Fruit fly (Drosophila melanogaster) whole organism, embryonic: Measurements from ENCODE around the gene Sec22.

Experiments
- Asciz ChIP-seq: fragments of 200-800 bp; sonication (Bioruptor generic); optimal IDR thresholded peaks from 2 replicates; lab custom pipeline; 2017; ENCODE audit warnings: missing biosample characterization, mild to moderate bottlenecking, missing genetic modification characterization, missing genetic modification reagents
- B-H1 ChIP-seq: fragments of 200-800 bp; sonication (Bioruptor generic); IDR thresholded peaks from 3 replicates; pipeline ENCODE4 v1.3.6; 2022; ENCODE audit warnings: missing biosample characterization, missing genetic modification characterization
- B-H2 ChIP-seq: fragments of 200-800 bp; sonication (Bioruptor generic); optimal IDR thresholded peaks from 2 replicates; lab custom pipeline; 2018; ENCODE audit warnings: missing biosample characterization, mild to moderate bottlenecking, missing genetic modification characterization
- CG10267 ChIP-seq: fragments of 200-800 bp; sonication (Bioruptor generic); optimal IDR thresholded peaks from 2 replicates; lab custom pipeline; 2018; ENCODE audit warnings: missing biosample characterization, mild to moderate bottlenecking, missing genetic modification characterization, moderate library complexity
- CG10543 ChIP-seq: fragments of 200-800 bp; sonication (Bioruptor generic); optimal IDR thresholded peaks from 3 replicates; lab custom pipeline; 2017; ENCODE audit warnings: missing biosample characterization, mild to moderate bottlenecking, missing genetic modification characterization, moderate library complexity
- CG11560 ChIP-seq: fragments of 200-800 bp; sonication (Bioruptor generic); IDR thresholded peaks from 3 replicates; pipeline ENCODE4 v1.3.6; 2022; ENCODE audit warnings: missing biosample characterization, missing genetic modification characterization
- CG11723 ChIP-seq: fragments of 200-800 bp; sonication (Bioruptor generic); optimal IDR thresholded peaks from 2 replicates; lab custom pipeline; 2017; ENCODE audit warnings: missing biosample characterization, mild to moderate bottlenecking, missing genetic modification characterization
- CG12391 ChIP-seq: fragments of 200-800 bp; sonication (Bioruptor generic); optimal IDR thresholded peaks from 3 replicates; lab custom pipeline; 2018; ENCODE audit warnings: missing biosample characterization, mild to moderate bottlenecking, missing genetic modification characterization, moderate library complexity
- CG12659 ChIP-seq: fragments of 200-800 bp; sonication (Bioruptor generic); optimal IDR thresholded peaks from 3 replicates; lab custom pipeline; 2017; ENCODE audit warnings: mild to moderate bottlenecking, missing biosample characterization, missing genetic modification reagents, missing genetic modification characterization
- CG12769 ChIP-seq: fragments of 200-800 bp; sonication (Bioruptor generic); optimal IDR thresholded peaks from 2 replicates; lab custom pipeline; 2019; ENCODE audit warnings: missing biosample characterization, mild to moderate bottlenecking, missing genetic modification characterization, moderate library complexity
- CG13424 ChIP-seq: fragments of 200-800 bp; sonication (Bioruptor generic); optimal IDR thresholded peaks from 2 replicates; lab custom pipeline; 2019; ENCODE audit warnings: missing biosample characterization, mild to moderate bottlenecking, missing genetic modification characterization, moderate library complexity
- CG15269 ChIP-seq: fragments of 200-800 bp; sonication (Bioruptor generic); optimal IDR thresholded peaks from 2 replicates; lab custom pipeline; 2018; ENCODE audit warnings: missing biosample characterization, mild to moderate bottlenecking, missing genetic modification characterization, moderate library complexity
- CG15696 ChIP-seq: fragments of 200-800 bp; sonication (Bioruptor generic); optimal IDR thresholded peaks from 2 replicates; lab custom pipeline; 2019; ENCODE audit warnings: missing biosample characterization, mild to moderate bottlenecking, missing genetic modification characterization, moderate library complexity
- CG17802 ChIP-seq: fragments of 200-800 bp; sonication (Bioruptor generic); optimal IDR thresholded peaks from 2 replicates; lab custom pipeline; 2018; ENCODE audit warnings: missing biosample characterization, mild to moderate bottlenecking, missing genetic modification characterization, moderate library complexity
- CG18262 ChIP-seq: fragments of 200-800 bp; optimal IDR thresholded peaks from 3 replicates; lab custom pipeline; 2019; ENCODE audit warnings: missing biosample characterization, mild to moderate bottlenecking, missing genetic modification characterization, moderate library complexity
- CG31224 ChIP-seq: fragments of 200-800 bp; sonication (Bioruptor generic); IDR thresholded peaks from 2 replicates; pipeline ENCODE4 v1.3.6; 2022; ENCODE audit warnings: missing biosample characterization, missing genetic modification characterization
- CG31441 ChIP-seq: fragments of 200-800 bp; sonication (Bioruptor generic); IDR thresholded peaks from 2 replicates; pipeline ENCODE4 v1.3.6; 2022; ENCODE audit warnings: missing biosample characterization, missing genetic modification characterization
- CG32772 ChIP-seq: fragments of 200-800 bp; sonication (Bioruptor generic); IDR thresholded peaks from 2 replicates; pipeline ENCODE4 v1.3.6; 2022; ENCODE audit warnings: missing biosample characterization, missing genetic modification characterization
- CG3281 ChIP-seq: fragments of 200-800 bp; sonication (Bioruptor generic); optimal IDR thresholded peaks from 3 replicates; lab custom pipeline; 2017; ENCODE audit warnings: missing biosample characterization, mild to moderate bottlenecking, missing genetic modification characterization
- Dp ChIP-seq: fragments of 200-800 bp; sonication (Bioruptor generic); optimal IDR thresholded peaks from 2 replicates; lab custom pipeline; 2018; ENCODE audit warnings: missing biosample characterization, mild to moderate bottlenecking, missing genetic modification characterization, moderate library complexity
- Gug ChIP-seq: fragments of 200-800 bp; sonication (Bioruptor generic); IDR thresholded peaks from 4 replicates; pipeline ENCODE4 v1.3.6; 2022; ENCODE audit warnings: missing biosample characterization, missing genetic modification characterization
- H2.0 ChIP-seq: fragments of 200-800 bp; sonication (Bioruptor generic); IDR thresholded peaks from 2 replicates; pipeline ENCODE4 v1.3.6; 2022; ENCODE audit warnings: missing biosample characterization, missing genetic modification characterization
- HLH4C ChIP-seq: fragments of 200-800 bp; sonication (Bioruptor generic); IDR thresholded peaks from 3 replicates; pipeline ENCODE4 v1.3.6; 2022; ENCODE audit warnings: missing biosample characterization, missing genetic modification characterization; ENCODE audit not compliant: partially characterized antibody
- Hr51 ChIP-seq, 2 experiments: fragments of 200-800 bp; sonication (Bioruptor generic); optimal IDR thresholded peaks; 2 replicates in 1 of 2; 3 replicates in 1 of 2; lab custom pipeline; 2016 to 2018; ENCODE audit warnings: missing biosample characterization in 2 of 2, missing genetic modification characterization in 2 of 2, mild to moderate bottlenecking in 1 of 2, moderate library complexity in 1 of 2
- Nf-YB ChIP-seq: fragments of 200-800 bp; sonication (Bioruptor generic); optimal IDR thresholded peaks from 3 replicates; lab custom pipeline; 2019; ENCODE audit warnings: missing biosample characterization, mild to moderate bottlenecking, missing genetic modification characterization, moderate library complexity
- NfI ChIP-seq: fragments of 200-800 bp; sonication (Bioruptor generic); optimal IDR thresholded peaks from 3 replicates; lab custom pipeline; 2018; ENCODE audit warnings: missing biosample characterization, mild to moderate bottlenecking, missing genetic modification characterization, moderate library complexity
- Sin3A ChIP-seq: fragments of >200 bp; optimal IDR thresholded peaks from 2 replicates; lab custom pipeline; 2018
- Sry-δ ChIP-seq: fragments of 200-800 bp; sonication (Bioruptor generic); optimal IDR thresholded peaks from 2 replicates; lab custom pipeline; 2016; ENCODE audit warnings: missing biosample characterization, missing genetic modification characterization
- Stat92E ChIP-seq, 3 experiments: fragments of >200 bp in 2 of 3; fragments of 200-800 bp in 1 of 3; sonication (Bioruptor generic) in 1 of 3; optimal IDR thresholded peaks; 2 replicates each; lab custom pipeline; 2017 to 2019; ENCODE audit warnings: missing biosample characterization in 3 of 3, missing genetic modification characterization in 3 of 3, mild to moderate bottlenecking in 1 of 3, moderate library complexity in 1 of 3
- Tbp ChIP-seq: fragments of >200 bp; optimal IDR thresholded peaks from 2 replicates; lab custom pipeline; 2018; ENCODE audit warnings: missing biosample characterization, missing genetic modification characterization
- Xbp1 ChIP-seq: fragments of 200-800 bp; sonication (Bioruptor generic); optimal IDR thresholded peaks from 3 replicates; lab custom pipeline; 2016; ENCODE audit warnings: missing biosample characterization, mild to moderate bottlenecking, missing genetic modification characterization
- ase ChIP-seq: fragments of 200-800 bp; sonication (Bioruptor generic); IDR thresholded peaks from 3 replicates; pipeline ENCODE4 v1.3.6; 2022; ENCODE audit warnings: missing biosample characterization, missing genetic modification characterization
- ato ChIP-seq: fragments of 200-800 bp; sonication (Bioruptor generic); IDR thresholded peaks from 2 replicates; pipeline ENCODE4 v1.3.6; 2022; ENCODE audit warnings: missing biosample characterization, missing genetic modification characterization; ENCODE audit not compliant: partially characterized antibody
- bcd ChIP-seq: fragments of 200-800 bp; sonication (Bioruptor generic); optimal IDR thresholded peaks from 2 replicates; lab custom pipeline; 2017; ENCODE audit warnings: missing biosample characterization, mild to moderate bottlenecking, missing genetic modification characterization
- caup ChIP-seq: fragments of 200-800 bp; sonication (Bioruptor generic); optimal IDR thresholded peaks from 3 replicates; lab custom pipeline; 2017; ENCODE audit warnings: missing biosample characterization, mild to moderate bottlenecking, missing genetic modification characterization, moderate library complexity; ENCODE audit not compliant: severe bottlenecking
- dmrt99B ChIP-seq: fragments of 200-800 bp; sonication (Bioruptor generic); optimal IDR thresholded peaks from 2 replicates; lab custom pipeline; 2018; ENCODE audit warnings: missing biosample characterization, mild to moderate bottlenecking, missing genetic modification characterization, moderate library complexity
- gsb ChIP-seq: fragments of 200-800 bp; sonication (Bioruptor generic); IDR thresholded peaks from 2 replicates; pipeline ENCODE4 v1.3.6; 2022; ENCODE audit warnings: missing biosample characterization, missing genetic modification characterization
- hbn ChIP-seq: fragments of 200-800 bp; sonication (Bioruptor generic); IDR thresholded peaks from 2 replicates; pipeline ENCODE4 v1.3.6; 2022; ENCODE audit warnings: missing biosample characterization, missing genetic modification characterization; ENCODE audit not compliant: partially characterized antibody
- lov ChIP-seq, 2 experiments: fragments of 200-800 bp in 1 of 2; fragments of >200 bp in 1 of 2; sonication (Bioruptor generic) in 1 of 2; IDR thresholded peaks in 1 of 2; optimal IDR thresholded peaks in 1 of 2; 2 replicates in 1 of 2; 3 replicates in 1 of 2; pipeline versions ENCODE4 v1.3.6 to Lab custom; 2017 to 2022; ENCODE audit warnings: missing biosample characterization in 1 of 2, missing genetic modification characterization in 1 of 2
- mirr ChIP-seq: fragments of 200-800 bp; sonication (Bioruptor generic); optimal IDR thresholded peaks from 3 replicates; lab custom pipeline; 2018; ENCODE audit warnings: missing biosample characterization, mild to moderate bottlenecking, missing genetic modification characterization
- oc ChIP-seq: fragments of 200-800 bp; sonication (Bioruptor generic); optimal IDR thresholded peaks from 2 replicates; lab custom pipeline; 2018; ENCODE audit warnings: missing biosample characterization, mild to moderate bottlenecking, missing genetic modification characterization, moderate library complexity
- sna ChIP-seq: fragments of 200-800 bp; sonication (Bioruptor generic); IDR thresholded peaks from 2 replicates; pipeline ENCODE4 v1.3.6; 2022; ENCODE audit warnings: missing biosample characterization, missing genetic modification characterization; ENCODE audit not compliant: partially characterized antibody
- so ChIP-seq: fragments of 200-800 bp; sonication (Bioruptor generic); IDR thresholded peaks from 3 replicates; pipeline ENCODE4 v1.3.6; 2022; ENCODE audit warnings: missing biosample characterization, missing genetic modification characterization
- sob ChIP-seq: fragments of 200-800 bp; sonication (Bioruptor generic); IDR thresholded peaks from 2 replicates; pipeline ENCODE4 v1.3.6; 2022; ENCODE audit warnings: missing biosample characterization, missing genetic modification characterization
- tna ChIP-seq: fragments of 200-800 bp; sonication (Bioruptor generic); IDR thresholded peaks from 2 replicates; pipeline ENCODE4 v1.3.6; 2022; ENCODE audit warnings: missing biosample characterization, missing genetic modification characterization; ENCODE audit not compliant: partially characterized antibody
- twi ChIP-seq: fragments of 200-800 bp; optimal IDR thresholded peaks from 2 replicates; lab custom pipeline; 2019; ENCODE audit warnings: missing biosample characterization, mild to moderate bottlenecking, missing genetic modification characterization, moderate library complexity
- tx ChIP-seq: fragments of 200-800 bp; sonication (Bioruptor generic); optimal IDR thresholded peaks from 2 replicates; lab custom pipeline; 2016; ENCODE audit warnings: missing biosample characterization, missing genetic modification characterization

The Sec22 gene

dm6 chrX:758892-759621 lies 46.8 kb upstream of the Sec22 start, which contains the start of gene CG5273 (continued):
- TF ChIP-seq CG10543 (GFP tag; lab: Kevin White, UChicago) = peak; percentile 69
- no peak for TF ChIP-seq twi (tag; lab: Kevin White, UChicago)
- peak; percentile 1 for TF ChIP-seq tx (GFP tag; lab: Kevin White, UChicago)
- TF ChIP-seq HLH4C = peak; percentile 82
- peak; percentile 13 for TF ChIP-seq NfI (GFP tag; lab: Kevin White, UChicago)
- peak; percentile 96 for TF ChIP-seq hbn (GFP tag; lab: Robert Waterston, UW)
- TF ChIP-seq CG13424 (tag; lab: Kevin White, UChicago) = peak; percentile 5
- TF ChIP-seq CG12659 (GFP tag; lab: Kevin White, UChicago) = peak; percentile 82
- no peak for TF ChIP-seq ase (GFP tag; lab: Robert Waterston, UW)
- peak; percentile 14 for TF ChIP-seq mirr
- peak; percentile 45 for TF ChIP-seq CG18262 (tag; lab: Kevin White, UChicago)
- peak; percentile 95 for TF ChIP-seq ato (GFP tag; lab: Robert Waterston, UW)
- TF ChIP-seq B-H2 (GFP tag; lab: Kevin White, UChicago) = peak; percentile 66
- TF ChIP-seq Nf-YB (GFP tag; lab: Kevin White, UChicago) = peak; percentile 97
- no peak for TF ChIP-seq CG31441 (GFP tag; lab: Robert Waterston, UW)
- peak in 1 of 3 experiments; percentile 84 for TF ChIP-seq Stat92E (GFP tag; optimal IDR thresholded peaks at IDR 0.05; lab: Kevin White, UChicago)
- peak; percentile 1 for TF ChIP-seq bcd
- TF ChIP-seq H2.0 (GFP tag; lab: Robert Waterston, UW) = no peak
- peak; percentile 20; the same call in 1 of the 2 replicates for TF ChIP-seq sob
- TF ChIP-seq Xbp1 (GFP tag; lab: Kevin White, UChicago) = peak; percentile 25
- peak; percentile 67 for TF ChIP-seq CG12769 (tag; lab: Kevin White, UChicago)
- no peak for TF ChIP-seq B-H1 (GFP tag; lab: Robert Waterston, UW)
- peak; percentile 39 for TF ChIP-seq Sry-δ
- peak; percentile 38 for TF ChIP-seq caup (GFP tag; lab: Kevin White, UChicago)
- no peak for TF ChIP-seq lov (optimal IDR thresholded peaks at IDR 0.05; lab: Kevin White, UChicago)
- no peak for TF ChIP-seq lov (GFP tag; IDR thresholded peaks at IDR 0.05; lab: Robert Waterston, UW)
- TF ChIP-seq CG17802 (tag; lab: Kevin White, UChicago) = no peak
- peak; percentile 37 for TF ChIP-seq CG12391 (tag; lab: Kevin White, UChicago)
- peak; percentile 13 for TF ChIP-seq CG3281
- TF ChIP-seq CG11560 (tag; lab: Robert Waterston, UW) = no peak
- peak; percentile 0 for TF ChIP-seq Asciz (GFP tag; lab: Kevin White, UChicago)
- peak; percentile 56 for TF ChIP-seq Dp (GFP tag; lab: Kevin White, UChicago)
- no peak for TF ChIP-seq gsb (GFP tag; lab: Robert Waterston, UW)
- peak; percentile 2 for TF ChIP-seq CG15269 (tag; lab: Kevin White, UChicago)
- TF ChIP-seq CG10267 (tag; lab: Kevin White, UChicago) = peak; percentile 65
- no peak for TF ChIP-seq CG32772 (GFP tag; lab: Robert Waterston, UW)
- TF ChIP-seq CG15696 (tag; lab: Kevin White, UChicago) = peak; percentile 14
- TF ChIP-seq dmrt99B (tag; lab: Kevin White, UChicago) = no peak
- peak; percentile 96 for TF ChIP-seq sna (GFP tag; lab: Robert Waterston, UW)
- peak; percentile 78 for TF ChIP-seq tna (GFP tag; lab: Robert Waterston, UW)
- TF ChIP-seq so (GFP tag; lab: Robert Waterston, UW) = peak; percentile 37; the same call in 1 of the 3 replicates
- TF ChIP-seq Gug (GFP tag; lab: Robert Waterston, UW) = peak; percentile 12; the same call in 1 of the 4 replicates
- TF ChIP-seq CG11723 (GFP tag; lab: Kevin White, UChicago) = peak; percentile 4
- peak; percentile 98 for TF ChIP-seq CG31224 (GFP tag; lab: Robert Waterston, UW)
- peak; percentile 60 for TF ChIP-seq Sin3A
- TF ChIP-seq oc = peak; percentile 11
- no peak for TF ChIP-seq Tbp (GFP tag; lab: Kevin White, UChicago)
- TF ChIP-seq Hr51 (GFP tag; optimal IDR thresholded peaks at IDR 0.05; lab: Kevin White, UChicago) = peak in 1 of 2 experiments; percentile 25
